2 fruit fly cellular contexts compared by ENCODE assay signal in the genomic region with DNA sequence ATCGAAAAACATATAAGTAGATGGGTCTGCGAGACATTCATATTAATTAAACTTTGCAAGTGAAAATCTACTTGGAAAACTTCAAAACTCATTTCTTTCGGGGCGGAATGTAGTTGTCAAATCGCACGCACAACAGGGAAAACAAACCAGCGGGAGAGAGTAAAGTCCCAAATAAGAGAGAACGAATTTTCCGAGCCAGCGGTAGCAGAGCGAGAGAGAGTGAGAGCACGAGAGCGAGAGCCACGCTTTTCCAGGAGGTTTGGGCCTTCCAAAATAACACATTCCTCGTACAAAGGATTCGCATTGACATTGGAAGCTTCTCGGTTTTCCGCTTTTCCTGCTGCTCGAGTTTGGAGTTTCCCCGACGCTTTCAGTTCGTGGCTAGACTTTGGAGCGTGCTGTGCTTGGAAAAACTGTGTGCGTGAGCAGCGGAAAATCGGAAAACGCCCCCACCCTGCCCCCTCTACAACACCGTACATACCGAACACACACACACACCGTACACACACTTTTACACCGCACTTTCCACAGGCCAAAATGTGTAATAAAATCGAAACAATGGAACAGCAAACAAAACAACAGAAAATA.
TF ChIP-seq lines count a peak whose summit lies in the region.

No protein-coding gene starts in this region.

- TF ChIP-seq CTCF in whole organism, embryonic (GFP tag; optimal IDR thresholded peaks at IDR 0.05; lab: Kevin White, UChicago), result no peak

TF ChIP-seq in whole organism, embryonic, 481 proteins besides CTCF, POLR2A, EP300 and RAD21 (continues in another document):
- TF ChIP-seq Deaf1 (tag; optimal IDR thresholded peaks at IDR 0.05; lab: Kevin White, UChicago), result peak; percentile 88
- TF ChIP-seq CG14050 (GFP tag; IDR thresholded peaks at IDR 0.05; lab: Robert Waterston, UW), result no peak
- no peak for TF ChIP-seq jumu (GFP tag; optimal IDR thresholded peaks at IDR 0.05; lab: Kevin White, UChicago)
- TF ChIP-seq cas (GFP tag; IDR thresholded peaks at IDR 0.05; lab: Robert Waterston, UW), result no peak
- TF ChIP-seq CG13894 (tag; optimal IDR thresholded peaks at IDR 0.05; lab: Kevin White, UChicago), result peak; percentile 20
- TF ChIP-seq CG18764 (GFP tag; optimal IDR thresholded peaks at IDR 0.05; lab: Kevin White, UChicago), result no peak
- TF ChIP-seq zfh1 (GFP tag; IDR thresholded peaks at IDR 0.05; lab: Robert Waterston, UW), result no peak
- TF ChIP-seq CG2202 (tag; optimal IDR thresholded peaks at IDR 0.05; lab: Kevin White, UChicago), result no peak
- no peak for TF ChIP-seq CG4360 (GFP tag; IDR thresholded peaks at IDR 0.05; lab: Robert Waterston, UW)
- no peak for TF ChIP-seq CG1647 (GFP tag; optimal IDR thresholded peaks at IDR 0.05; lab: Kevin White, UChicago)
- TF ChIP-seq CG16779 (GFP tag; IDR thresholded peaks at IDR 0.05; lab: Robert Waterston, UW), result peak; percentile 72
- peak; percentile 70 to 87 for TF ChIP-seq Trl (optimal IDR thresholded peaks at IDR 0.05; lab: Kevin White, UChicago)
- no peak for TF ChIP-seq Trl (GFP tag; optimal IDR thresholded peaks at IDR 0.05; lab: Kevin White, UChicago)
- TF ChIP-seq Oaz (GFP tag; IDR thresholded peaks at IDR 0.05; lab: Robert Waterston, UW), result no peak
- TF ChIP-seq ranshi (GFP tag; IDR thresholded peaks at IDR 0.05; lab: Robert Waterston, UW), result no peak
- TF ChIP-seq wdn (GFP tag; IDR thresholded peaks at IDR 0.05; lab: Robert Waterston, UW), result no peak
- TF ChIP-seq CG13624 (GFP tag; optimal IDR thresholded peaks at IDR 0.05; lab: Kevin White, UChicago), result no peak
- peak; percentile 29 for TF ChIP-seq ewg (GFP tag; optimal IDR thresholded peaks at IDR 0.05; lab: Kevin White, UChicago)
- TF ChIP-seq CG2712 (tag; optimal IDR thresholded peaks at IDR 0.05; lab: Kevin White, UChicago), result no peak
- no peak for TF ChIP-seq CG4328 (GFP tag; optimal IDR thresholded peaks at IDR 0.05; lab: Kevin White, UChicago)
- no peak for TF ChIP-seq CHES-1-like (GFP tag; optimal IDR thresholded peaks at IDR 0.05; lab: Kevin White, UChicago)
- no peak for TF ChIP-seq CG10959 (GFP tag; IDR thresholded peaks at IDR 0.05; lab: Robert Waterston, UW)
- no peak for TF ChIP-seq CG10979 (tag; optimal IDR thresholded peaks at IDR 0.05; lab: Kevin White, UChicago)
- peak; percentile 1 for TF ChIP-seq Hand (GFP tag; optimal IDR thresholded peaks at IDR 0.05; lab: Kevin White, UChicago)
- no peak for TF ChIP-seq CG12391 (tag; optimal IDR thresholded peaks at IDR 0.05; lab: Kevin White, UChicago)
- TF ChIP-seq zen2 (GFP tag; IDR thresholded peaks at IDR 0.05; lab: Robert Waterston, UW; ENCODE audit: partially characterized antibody), result no peak
- TF ChIP-seq dimm (GFP tag; IDR thresholded peaks at IDR 0.05; lab: Robert Waterston, UW), result no peak
- no peak for TF ChIP-seq CG12942 (GFP tag; optimal IDR thresholded peaks at IDR 0.05; lab: Kevin White, UChicago)
- no peak for TF ChIP-seq lola (GFP tag; optimal IDR thresholded peaks at IDR 0.05; lab: Kevin White, UChicago)
- TF ChIP-seq croc (GFP tag; conservative IDR thresholded peaks at IDR 0.05; lab: Robert Waterston, UW), result no peak
- no peak for TF ChIP-seq CG6654 (GFP tag; optimal IDR thresholded peaks at IDR 0.05; lab: Kevin White, UChicago)
- TF ChIP-seq Atf3 (GFP tag; optimal IDR thresholded peaks at IDR 0.05; lab: Kevin White, UChicago), result no peak
- TF ChIP-seq cg (GFP tag; optimal IDR thresholded peaks at IDR 0.05; lab: Kevin White, UChicago), result peak; percentile 8
- TF ChIP-seq CG11456 (GFP tag; IDR thresholded peaks at IDR 0.05; lab: Robert Waterston, UW), result no peak
- no peak for TF ChIP-seq CG6765 (GFP tag; optimal IDR thresholded peaks at IDR 0.05; lab: Kevin White, UChicago)
- TF ChIP-seq eve (GFP tag; optimal IDR thresholded peaks at IDR 0.05; lab: Kevin White, UChicago), result no peak
- no peak for TF ChIP-seq Neu2 (GFP tag; optimal IDR thresholded peaks at IDR 0.05; lab: Kevin White, UChicago; ENCODE audit: borderline replicate concordance)
- no peak for TF ChIP-seq trh (GFP tag; optimal IDR thresholded peaks at IDR 0.05; lab: Kevin White, UChicago)
- no peak for TF ChIP-seq Dek (tag; optimal IDR thresholded peaks at IDR 0.05; lab: Kevin White, UChicago)
- TF ChIP-seq crp (GFP tag; optimal IDR thresholded peaks at IDR 0.05; lab: Kevin White, UChicago), result no peak
- no peak for TF ChIP-seq nom (GFP tag; optimal IDR thresholded peaks at IDR 0.05; lab: Kevin White, UChicago)
- no peak for TF ChIP-seq Elba2 (GFP tag; optimal IDR thresholded peaks at IDR 0.05; lab: Kevin White, UChicago)
- no peak for TF ChIP-seq trem (tag; optimal IDR thresholded peaks at IDR 0.05; lab: Kevin White, UChicago)
- TF ChIP-seq ro (GFP tag; IDR thresholded peaks at IDR 0.05; lab: Robert Waterston, UW), result no peak
- TF ChIP-seq oc (tag; optimal IDR thresholded peaks at IDR 0.05; lab: Kevin White, UChicago), result no peak

TF ChIP-seq in whole organism, wandering third instar larva, 38 proteins besides CTCF, POLR2A, EP300 and RAD21:
- TF ChIP-seq HLH106 (tag; optimal IDR thresholded peaks at IDR 0.05; lab: Kevin White, UChicago), result no peak
- TF ChIP-seq Dfd (GFP tag; optimal IDR thresholded peaks at IDR 0.05; lab: Kevin White, UChicago), result peak; percentile 17
